Worm (Caenorhabditis elegans) whole organism, mixed stage, embryonic: ENCODE measurements around the gene R07B1.11.

Experiments
- ces-1 ChIP-seq: fragments of 150-350 bp; optimal IDR thresholded peaks from 2 replicates; lab custom pipeline; 2014; ENCODE audit warnings: missing biosample characterization, missing genetic modification reagents, missing genetic modification characterization
- elt-1 ChIP-seq: sonication (generic microtip); optimal IDR thresholded peaks from 2 replicates; lab custom pipeline; 2017; ENCODE audit warnings: missing genetic modification characterization, mild to moderate bottlenecking, missing compliant biosample characterization, antibody characterized with exemption, moderate library complexity, borderline replicate concordance; ENCODE audit not compliant: insufficient read depth
- elt-3 ChIP-seq: fragments of 150-350 bp; optimal IDR thresholded peaks from 2 replicates; lab custom pipeline; 2014; ENCODE audit warnings: missing biosample characterization, missing genetic modification characterization
- lsy-2 ChIP-seq: fragments of 150-350 bp; optimal IDR thresholded peaks from 2 replicates; lab custom pipeline; 2014; ENCODE audit warnings: missing biosample characterization, missing genetic modification characterization
- sem-2 ChIP-seq: fragments of 200-800 bp; sonication (Bioruptor generic); optimal IDR thresholded peaks from 2 replicates; lab custom pipeline; 2018; ENCODE audit warnings: mild to moderate bottlenecking, missing genetic modification characterization, missing compliant biosample characterization
- tbx-8 ChIP-seq: fragments of 200-800 bp; sonication (Bioruptor generic); optimal IDR thresholded peaks from 2 replicates; lab custom pipeline; 2018; ENCODE audit warnings: mild to moderate bottlenecking, missing genetic modification characterization, moderate library complexity, missing compliant biosample characterization
- unc-62 ChIP-seq: fragments of 150-350 bp; optimal IDR thresholded peaks from 2 replicates; lab custom pipeline; 2014; ENCODE audit warnings: missing biosample characterization, missing genetic modification reagents, missing genetic modification characterization

DNA sequence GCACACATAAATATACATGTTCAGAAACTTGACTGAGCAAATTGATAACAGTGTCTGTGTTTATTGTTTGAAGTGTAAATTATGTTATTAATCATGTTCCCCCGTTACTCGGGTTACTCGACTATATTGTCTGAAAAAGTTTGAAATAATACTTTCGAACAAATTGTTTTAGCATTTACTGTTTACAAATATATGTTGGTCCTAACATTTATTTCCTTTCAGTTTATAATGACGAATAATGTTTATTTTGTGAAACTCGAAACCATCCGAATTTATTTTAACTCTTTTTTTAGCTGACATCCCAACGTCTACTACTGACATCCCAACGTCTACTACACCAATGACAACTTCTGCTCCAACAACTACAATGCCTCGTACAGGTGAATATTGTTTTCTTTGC is 12.1 kb downstream of the R07B1.11 start, which contains the start of gene R07B1.7:
- TF ChIP-seq tbx-8 (no peak), lsy-2 (no peak), sem-2 (GFP tag; lab: Kevin White, UChicago) (no peak), unc-62 (GFP tag; lab: Kevin White, UChicago) (no peak), elt-3 (tag; lab: Kevin White, UChicago) (no peak), ces-1 (GFP tag; lab: Kevin White, UChicago) (no peak), elt-1 (tag; lab: Kevin White, UChicago) (no peak)
